Fruit fly (Drosophila melanogaster): Measurements from ENCODE around the gene CG14985.

CG14985 gene

dm6 chr3L:4040247-4040925 is 37.1 kb downstream of the CG14985 start, which contains the start of the genes CG11593 and Rcd5 (continued):
- TF ChIP-seq CG12744 (GFP tag; optimal IDR thresholded peaks at IDR 0.05) (no peak), CG14860 (GFP tag; IDR thresholded peaks at IDR 0.05; ENCODE audit: partially characterized antibody) (no peak), CG10565 (GFP tag; optimal IDR thresholded peaks at IDR 0.05) (no peak), CG18476 (GFP tag; optimal IDR thresholded peaks at IDR 0.05) (no peak), CG8089 (GFP tag; optimal IDR thresholded peaks at IDR 0.05) (no peak), sc (optimal IDR thresholded peaks at IDR 0.05) (no peak), sc (GFP tag; optimal IDR thresholded peaks at IDR 0.05) (peak; percentile 31), Kr (GFP tag; optimal IDR thresholded peaks at IDR 0.05) (no peak), insv (GFP tag; optimal IDR thresholded peaks at IDR 0.05) (peak in 1 of 2 experiments; percentile 19), CG6254 (GFP tag; optimal IDR thresholded peaks at IDR 0.05) (peak; percentile 12), jing (GFP tag; optimal IDR thresholded peaks at IDR 0.05) (no peak), NC2α (GFP tag; optimal IDR thresholded peaks at IDR 0.05) (no peak), CG3726 (GFP tag; IDR thresholded peaks at IDR 0.05) (peak; percentile 55; the same call in 1 of the 3 replicates), HmgZ (tag; optimal IDR thresholded peaks at IDR 0.05) (peak; percentile 63), Hr51 (GFP tag; optimal IDR thresholded peaks at IDR 0.05) (peak in 1 of 2 experiments; percentile 39), lab (GFP tag; optimal IDR thresholded peaks at IDR 0.05) (peak; percentile 77), chm (GFP tag; IDR thresholded peaks at IDR 0.05) (no peak), CG34224 (GFP tag; IDR thresholded peaks at IDR 0.05; ENCODE audit: partially characterized antibody) (0 out of 3 replicates have a peak, but pooled peaks have one; percentile 14), HLH3B (GFP tag; IDR thresholded peaks at IDR 0.05) (peak; percentile 76), CG9797 (GFP tag; optimal IDR thresholded peaks at IDR 0.05) (peak; percentile 87), CG10147 (GFP tag; optimal IDR thresholded peaks at IDR 0.05) (no peak), CG11085 (GFP tag; IDR thresholded peaks at IDR 0.05) (peak; percentile 22; the same call in 1 of the 2 replicates), CG17912 (GFP tag; optimal IDR thresholded peaks at IDR 0.05) (no peak), CG2120 (GFP tag; optimal IDR thresholded peaks at IDR 0.05) (no peak), dmrt99B (tag; optimal IDR thresholded peaks at IDR 0.05) (no peak), CG17802 (tag; optimal IDR thresholded peaks at IDR 0.05) (peak; percentile 37), CG1233 (GFP tag; optimal IDR thresholded peaks at IDR 0.05) (peak; percentile 8), tup (GFP tag; optimal IDR thresholded peaks at IDR 0.05) (peak; percentile 38), CG14710 (tag; optimal IDR thresholded peaks at IDR 0.05) (peak; percentile 96), fu2 (GFP tag; optimal IDR thresholded peaks at IDR 0.05) (no peak), Fer3 (tag; optimal IDR thresholded peaks at IDR 0.05) (no peak), lmd (GFP tag; IDR thresholded peaks at IDR 0.05) (peak; percentile 81), Atf-2 (GFP tag; optimal IDR thresholded peaks at IDR 0.05) (no peak), CrebB (tag; optimal IDR thresholded peaks at IDR 0.05) (no peak), kay (GFP tag; optimal IDR thresholded peaks at IDR 0.05) (peak; percentile 75), trh (GFP tag; optimal IDR thresholded peaks at IDR 0.05) (peak; percentile 29), CG14014 (GFP tag; IDR thresholded peaks at IDR 0.05) (peak; percentile 86), Usf (GFP tag; optimal IDR thresholded peaks at IDR 0.05) (peak; percentile 50), CG6654 (GFP tag; optimal IDR thresholded peaks at IDR 0.05) (no peak), CG43689 (GFP tag; IDR thresholded peaks at IDR 0.05) (no peak), da (GFP tag; optimal IDR thresholded peaks at IDR 0.05) (no peak), Asciz (GFP tag; optimal IDR thresholded peaks at IDR 0.05) (no peak), NfI (GFP tag; optimal IDR thresholded peaks at IDR 0.05) (no peak), CG9876 (GFP tag; optimal IDR thresholded peaks at IDR 0.05) (no peak), Bteb2 (GFP tag; optimal IDR thresholded peaks at IDR 0.05) (peak; percentile 17), CG10654 (GFP tag; optimal IDR thresholded peaks at IDR 0.05) (peak; percentile 65), CG12236 (GFP tag; optimal IDR thresholded peaks at IDR 0.05) (no peak), CG15601 (tag; optimal IDR thresholded peaks at IDR 0.05) (no peak), gem (tag; optimal IDR thresholded peaks at IDR 0.05) (no peak)

Measured in whole organism, embryonic.